3 worm cellular contexts compared by ENCODE assay signal in genomic region chrII:14050506-14050905, ce11.
TF ChIP-seq lines count a peak whose summit lies in the region.

No protein-coding gene starts in this region.

TF ChIP-seq in whole organism, L1 larva, 84 proteins besides CTCF, POLR2A, EP300 and RAD21 (continued from another document):
- TF ChIP-seq ztf-4 (tag; optimal IDR thresholded peaks at IDR 0.05; lab: Kevin White, UChicago) (no peak), nhr-85 (tag; lab: Kevin White, UChicago) (peak; percentile 97), tbx-2 (tag; optimal IDR thresholded peaks at IDR 0.05; lab: Kevin White, UChicago) (peak; percentile 66), Y116A8C.19 (tag; optimal IDR thresholded peaks at IDR 0.05; lab: Kevin White, UChicago; ENCODE audit: borderline replicate concordance) (no peak), nhr-84 (tag; optimal IDR thresholded peaks at IDR 0.05; lab: Kevin White, UChicago) (no peak), nhr-71 (tag; optimal IDR thresholded peaks at IDR 0.05; lab: Kevin White, UChicago) (peak; percentile 89), lin-35 (GFP tag; optimal IDR thresholded peaks at IDR 0.05; lab: Kevin White, UChicago) (peak; percentile 43 to 79), jun-1 (tag; optimal IDR thresholded peaks at IDR 0.05; lab: Kevin White, UChicago) (peak; percentile 75), C16A3.4 (tag; optimal IDR thresholded peaks at IDR 0.05; lab: Kevin White, UChicago) (peak; percentile 32), fkh-10 (GFP tag; optimal IDR thresholded peaks at IDR 0.05; lab: Kevin White, UChicago) (no peak), lir-3 (tag; optimal IDR thresholded peaks at IDR 0.05; lab: Kevin White, UChicago; ENCODE audit: poor library complexity) (no peak), ztf-11 (tag; optimal IDR thresholded peaks at IDR 0.05; lab: Kevin White, UChicago) (peak in 1 of 2 experiments; percentile 4), alr-1 (tag; optimal IDR thresholded peaks at IDR 0.05; lab: Kevin White, UChicago; ENCODE audit: borderline replicate concordance) (no peak), nhr-76 (tag; optimal IDR thresholded peaks at IDR 0.05; lab: Kevin White, UChicago) (no peak), unc-62 (GFP tag; optimal IDR thresholded peaks at IDR 0.05; lab: Kevin White, UChicago) (no peak), lin-14 (GFP tag; optimal IDR thresholded peaks at IDR 0.05; lab: Kevin White, UChicago) (peak; percentile 92), lsy-2 (tag; optimal IDR thresholded peaks at IDR 0.05; lab: Kevin White, UChicago) (peak; percentile 59 to 66), hpl-2 (GFP tag; optimal IDR thresholded peaks at IDR 0.05; lab: Kevin White, UChicago) (no peak), mef-2 (tag; optimal IDR thresholded peaks at IDR 0.05; lab: Kevin White, UChicago) (no peak), mab-9 (GFP tag; IDR thresholded peaks at IDR 0.05; lab: Robert Waterston, UW) (no peak), egl-27 (tag; optimal IDR thresholded peaks at IDR 0.05; lab: Kevin White, UChicago) (no peak), ceh-88 (GFP tag; IDR thresholded peaks at IDR 0.05; lab: Robert Waterston, UW) (no peak), nhr-90 (tag; optimal IDR thresholded peaks at IDR 0.05; lab: Kevin White, UChicago; ENCODE audit: poor library complexity) (peak; percentile 82), hlh-4 (tag; optimal IDR thresholded peaks at IDR 0.05; lab: Kevin White, UChicago) (no peak), egl-13 (tag; optimal IDR thresholded peaks at IDR 0.05; lab: Kevin White, UChicago) (no peak), lin-15B (tag; optimal IDR thresholded peaks at IDR 0.05; lab: Kevin White, UChicago) (peak; percentile 0), unc-130 (tag; optimal IDR thresholded peaks at IDR 0.05; lab: Kevin White, UChicago) (peak; percentile 48), ceh-90 (tag; optimal IDR thresholded peaks at IDR 0.05; lab: Kevin White, UChicago) (no peak), fkh-4 (tag; optimal IDR thresholded peaks at IDR 0.05; lab: Kevin White, UChicago; ENCODE audit: borderline replicate concordance) (no peak), snu-23 (GFP tag; optimal IDR thresholded peaks at IDR 0.05; lab: Kevin White, UChicago) (peak; percentile 85), irx-1 (tag; optimal IDR thresholded peaks at IDR 0.05; lab: Kevin White, UChicago) (peak; percentile 44), aha-1 (tag; optimal IDR thresholded peaks at IDR 0.05; lab: Kevin White, UChicago) (no peak), sox-4 (tag; optimal IDR thresholded peaks at IDR 0.05; lab: Kevin White, UChicago) (no peak), nhr-47 (tag; optimal IDR thresholded peaks at IDR 0.05; lab: Kevin White, UChicago) (peak; percentile 64), ets-5 (GFP tag; IDR thresholded peaks at IDR 0.05; lab: Robert Waterston, UW) (no peak), lin-13 (GFP tag; optimal IDR thresholded peaks at IDR 0.05; lab: Kevin White, UChicago) (peak; percentile 55), dpl-1 (GFP tag; optimal IDR thresholded peaks at IDR 0.05; lab: Kevin White, UChicago) (peak; percentile 41 to 56 (median 48)), ceh-8 (GFP tag; optimal IDR thresholded peaks at IDR 0.05; lab: Kevin White, UChicago) (no peak), pax-3 (tag; optimal IDR thresholded peaks at IDR 0.05; lab: Kevin White, UChicago) (no peak)

TF ChIP-seq in whole organism, L2 larva, 48 proteins besides CTCF, POLR2A, EP300 and RAD21 (continued from another document):
- peak; percentile 54 for TF ChIP-seq C34F6.9 (tag; optimal IDR thresholded peaks at IDR 0.05; lab: Kevin White, UChicago)
TF ChIP-seq in whole organism, L2 larva: peak in this region for 19.

TF ChIP-seq in whole organism, L4 larva, 104 proteins besides CTCF, POLR2A, EP300 and RAD21 (continued from another document):
- TF ChIP-seq nhr-76 (tag; optimal IDR thresholded peaks at IDR 0.05; lab: Kevin White, UChicago) = no peak
- peak; percentile 44 to 80 for TF ChIP-seq mdl-1 (tag; optimal IDR thresholded peaks at IDR 0.05; lab: Kevin White, UChicago)
- TF ChIP-seq saeg-2 (GFP tag; IDR thresholded peaks at IDR 0.05; lab: Robert Waterston, UW) = 0 out of 2 replicates have a peak, but pooled peaks have one; percentile 50
- TF ChIP-seq lir-3 (tag; optimal IDR thresholded peaks at IDR 0.05; lab: Kevin White, UChicago) = no peak
- peak; percentile 89 for TF ChIP-seq nhr-28 (tag; optimal IDR thresholded peaks at IDR 0.05; lab: Kevin White, UChicago)
- TF ChIP-seq ZK546.5 (tag; optimal IDR thresholded peaks at IDR 0.05; lab: Kevin White, UChicago) = no peak
- peak; percentile 74 for TF ChIP-seq tra-1 (GFP tag; IDR thresholded peaks at IDR 0.05; lab: Robert Waterston, UW)
- no peak for TF ChIP-seq R02D3.7 (tag; optimal IDR thresholded peaks at IDR 0.05; lab: Kevin White, UChicago)
- TF ChIP-seq lin-29 (GFP tag; IDR thresholded peaks at IDR 0.05; lab: Robert Waterston, UW) = 0 out of 2 replicates have a peak, but pooled peaks have one; percentile 19
- TF ChIP-seq Y105C5A.15 (GFP tag; IDR thresholded peaks at IDR 0.05; lab: Robert Waterston, UW) = no peak
- TF ChIP-seq skn-1 (tag; optimal IDR thresholded peaks at IDR 0.05; lab: Kevin White, UChicago) = no peak
- no peak for TF ChIP-seq arid-1 (GFP tag; conservative IDR thresholded peaks at IDR 0.05; lab: Robert Waterston, UW)
- no peak for TF ChIP-seq Y5F2A.4 (GFP tag; optimal IDR thresholded peaks at IDR 0.05; lab: Kevin White, UChicago)
- TF ChIP-seq nhr-10 (tag; optimal IDR thresholded peaks at IDR 0.05; lab: Kevin White, UChicago) = peak; percentile 55
- TF ChIP-seq aly-2 (tag; optimal IDR thresholded peaks at IDR 0.05; lab: Kevin White, UChicago) = no peak
- TF ChIP-seq daf-16 (GFP tag; optimal IDR thresholded peaks at IDR 0.05; lab: Kevin White, UChicago) = peak in 1 of 2 experiments; percentile 61
- TF ChIP-seq daf-16 (tag; optimal IDR thresholded peaks at IDR 0.05; lab: Kevin White, UChicago) = peak; percentile 79
- TF ChIP-seq F37D6.2 (tag; optimal IDR thresholded peaks at IDR 0.05; lab: Kevin White, UChicago) = no peak
- TF ChIP-seq daf-12 (tag; optimal IDR thresholded peaks at IDR 0.05; lab: Kevin White, UChicago) = no peak
- TF ChIP-seq dmd-8 (GFP tag; IDR thresholded peaks at IDR 0.05; lab: Robert Waterston, UW) = no peak
- peak; percentile 13 for TF ChIP-seq lin-13 (GFP tag; optimal IDR thresholded peaks at IDR 0.05; lab: Kevin White, UChicago)
- TF ChIP-seq mdt-29 (GFP tag; IDR thresholded peaks at IDR 0.05; lab: Robert Waterston, UW) = no peak
- TF ChIP-seq lin-38 (GFP tag; IDR thresholded peaks at IDR 0.05; lab: Robert Waterston, UW) = peak; percentile 91
- no peak for TF ChIP-seq daf-8 (GFP tag; IDR thresholded peaks at IDR 0.05; lab: Robert Waterston, UW)
- TF ChIP-seq ztf-11 (tag; optimal IDR thresholded peaks at IDR 0.05; lab: Kevin White, UChicago) = no peak
- no peak for TF ChIP-seq lin-15B (tag; optimal IDR thresholded peaks at IDR 0.05; lab: Kevin White, UChicago)
- TF ChIP-seq lin-39 (tag; optimal IDR thresholded peaks at IDR 0.05; lab: Kevin White, UChicago) = no peak
- TF ChIP-seq lsy-2 (tag; optimal IDR thresholded peaks at IDR 0.05; lab: Kevin White, UChicago) = peak in 1 of 2 experiments; percentile 61
- no peak for TF ChIP-seq D1046.2 (GFP tag; IDR thresholded peaks at IDR 0.05; lab: Robert Waterston, UW)
- TF ChIP-seq ces-1 (GFP tag; optimal IDR thresholded peaks at IDR 0.05; lab: Kevin White, UChicago) = no peak
- no peak for TF ChIP-seq nhr-237 (tag; optimal IDR thresholded peaks at IDR 0.05; lab: Kevin White, UChicago)
- TF ChIP-seq fos-1 (tag; optimal IDR thresholded peaks at IDR 0.05; lab: Kevin White, UChicago) = no peak
- peak; percentile 71 for TF ChIP-seq nhr-48 (tag; optimal IDR thresholded peaks at IDR 0.05; lab: Kevin White, UChicago)
- no peak for TF ChIP-seq egl-27 (tag; optimal IDR thresholded peaks at IDR 0.05; lab: Kevin White, UChicago)
- TF ChIP-seq zip-11 (GFP tag; IDR thresholded peaks at IDR 0.05; lab: Robert Waterston, UW) = no peak
- TF ChIP-seq Y75B8A.6 (GFP tag; IDR thresholded peaks at IDR 0.05; lab: Robert Waterston, UW) = no peak
- no peak for TF ChIP-seq daf-19 (GFP tag; conservative IDR thresholded peaks at IDR 0.05; lab: Robert Waterston, UW)
- peak; percentile 55 for TF ChIP-seq mes-2 (tag; optimal IDR thresholded peaks at IDR 0.05; lab: Kevin White, UChicago; ENCODE audit: poor library complexity, severe bottlenecking)
- no peak for TF ChIP-seq nhr-111 (GFP tag; optimal IDR thresholded peaks at IDR 0.05; lab: Kevin White, UChicago)
- TF ChIP-seq zip-2 (tag; optimal IDR thresholded peaks at IDR 0.05; lab: Kevin White, UChicago) = no peak
- peak; percentile 51 for TF ChIP-seq nhr-11 (tag; optimal IDR thresholded peaks at IDR 0.05; lab: Kevin White, UChicago)
- TF ChIP-seq F49E8.2 (tag; optimal IDR thresholded peaks at IDR 0.05; lab: Kevin White, UChicago; ENCODE audit: borderline replicate concordance) = no peak
- no peak for TF ChIP-seq zfp-2 (tag; optimal IDR thresholded peaks at IDR 0.05; lab: Kevin White, UChicago)
- no peak for TF ChIP-seq ama-1 (optimal IDR thresholded peaks at IDR 0.05; lab: Kevin White, UChicago)
- peak; percentile 86 for TF ChIP-seq hlh-30 (tag; optimal IDR thresholded peaks at IDR 0.05; lab: Kevin White, UChicago; ENCODE audit: insufficient read depth)
- no peak for TF ChIP-seq snpc-4 (tag; optimal IDR thresholded peaks at IDR 0.05; lab: Kevin White, UChicago)
- TF ChIP-seq zfp-3 (GFP tag; conservative IDR thresholded peaks at IDR 0.05; lab: Robert Waterston, UW) = no peak
- TF ChIP-seq unc-39 (tag; optimal IDR thresholded peaks at IDR 0.05; lab: Kevin White, UChicago) = no peak
- no peak for TF ChIP-seq ctbp-1 (GFP tag; IDR thresholded peaks at IDR 0.05; lab: Robert Waterston, UW)
- TF ChIP-seq F44E2.7 (GFP tag; IDR thresholded peaks at IDR 0.05; lab: Robert Waterston, UW) = no peak
- no peak for TF ChIP-seq ceh-32 (tag; optimal IDR thresholded peaks at IDR 0.05; lab: Kevin White, UChicago; ENCODE audit: poor library complexity)
- TF ChIP-seq pqm-1 (tag; optimal IDR thresholded peaks at IDR 0.05; lab: Kevin White, UChicago) = peak; percentile 21
- TF ChIP-seq ceh-62 (tag; optimal IDR thresholded peaks at IDR 0.05; lab: Kevin White, UChicago) = no peak
- 0 out of 2 replicates have a peak, but pooled peaks have one; percentile 40 for TF ChIP-seq ceh-20 (GFP tag; IDR thresholded peaks at IDR 0.05; lab: Robert Waterston, UW)
- TF ChIP-seq php-3 (GFP tag; IDR thresholded peaks at IDR 0.05; lab: Robert Waterston, UW) = no peak
- TF ChIP-seq rbr-2 (tag; optimal IDR thresholded peaks at IDR 0.05; lab: Kevin White, UChicago) = peak; percentile 22
- no peak for TF ChIP-seq unc-130 (GFP tag; optimal IDR thresholded peaks at IDR 0.05; lab: Kevin White, UChicago)
- no peak for TF ChIP-seq attf-4 (tag; optimal IDR thresholded peaks at IDR 0.05; lab: Kevin White, UChicago)
- TF ChIP-seq set-16 (GFP tag; IDR thresholded peaks at IDR 0.05; lab: Robert Waterston, UW) = no peak
- no peak for TF ChIP-seq ZK337.2 (GFP tag; IDR thresholded peaks at IDR 0.05; lab: Robert Waterston, UW)
- TF ChIP-seq mep-1 (tag; optimal IDR thresholded peaks at IDR 0.05; lab: Kevin White, UChicago) = peak; percentile 67
- TF ChIP-seq dpl-1 (GFP tag; optimal IDR thresholded peaks at IDR 0.05; lab: Kevin White, UChicago) = peak; percentile 29
- TF ChIP-seq lim-7 (GFP tag; IDR thresholded peaks at IDR 0.05; lab: Robert Waterston, UW) = no peak
- peak; percentile 91 for TF ChIP-seq dmd-6 (GFP tag; IDR thresholded peaks at IDR 0.05; lab: Robert Waterston, UW)
- TF ChIP-seq mxl-3 (GFP tag; optimal IDR thresholded peaks at IDR 0.05; lab: Kevin White, UChicago) = peak; percentile 83
- TF ChIP-seq jun-1 (tag; optimal IDR thresholded peaks at IDR 0.05; lab: Kevin White, UChicago) = no peak
- peak in 1 of 2 experiments; percentile 78 for TF ChIP-seq hif-1 (tag; optimal IDR thresholded peaks at IDR 0.05; lab: Kevin White, UChicago)
- no peak for TF ChIP-seq egl-43 (GFP tag; IDR thresholded peaks at IDR 0.05; lab: Robert Waterston, UW)
- no peak for TF ChIP-seq ceh-82 (tag; optimal IDR thresholded peaks at IDR 0.05; lab: Kevin White, UChicago)
TF ChIP-seq in whole organism, L4 larva: peak in this region for 36.
